Fruit fly (Drosophila melanogaster) whole organism, embryonic: ENCODE measurements around the gene dia.

Experiments
- Awh ChIP-seq: fragments of 200-800 bp; sonication (Bioruptor generic); IDR thresholded peaks from 2 replicates; pipeline ENCODE4, ENCODE4 v1.3.6; 2022; ENCODE audit warnings: missing biosample characterization, missing genetic modification characterization
- B-H1 ChIP-seq: fragments of 200-800 bp; sonication (Bioruptor generic); IDR thresholded peaks from 3 replicates; pipeline ENCODE4 v1.3.6; 2022; ENCODE audit warnings: missing biosample characterization, missing genetic modification characterization
- Bgb ChIP-seq: fragments of 200-800 bp; sonication (Bioruptor generic); IDR thresholded peaks from 2 replicates; pipeline ENCODE4 v1.3.6; 2022; ENCODE audit warnings: missing biosample characterization, missing genetic modification characterization; ENCODE audit not compliant: partially characterized antibody
- Bteb2 ChIP-seq: fragments of 200-800 bp; sonication (Bioruptor generic); optimal IDR thresholded peaks from 2 replicates; lab custom pipeline; 2016; ENCODE audit warnings: missing biosample characterization, missing genetic modification characterization
- CG10366 ChIP-seq: fragments of 200-800 bp; sonication (Bioruptor generic); IDR thresholded peaks from 2 replicates; pipeline ENCODE4 v1.3.6; 2022; ENCODE audit warnings: missing biosample characterization, missing genetic modification characterization
- CG11695 ChIP-seq: fragments of 200-800 bp; sonication (Bioruptor generic); IDR thresholded peaks from 3 replicates; pipeline ENCODE4 v1.3.6; 2022; ENCODE audit warnings: missing biosample characterization, missing genetic modification characterization
- CG13775 ChIP-seq: fragments of 200-800 bp; sonication (Bioruptor generic); optimal IDR thresholded peaks from 3 replicates; lab custom pipeline; 2017; ENCODE audit warnings: missing biosample characterization, mild to moderate bottlenecking, missing genetic modification characterization
- CG16779 ChIP-seq: fragments of 200-800 bp; sonication (Bioruptor generic); IDR thresholded peaks from 2 replicates; pipeline ENCODE4 v1.3.6; 2022; ENCODE audit warnings: missing biosample characterization, missing genetic modification characterization
- CG17186 ChIP-seq: fragments of 200-800 bp; sonication (Bioruptor generic); optimal IDR thresholded peaks from 3 replicates; lab custom pipeline; 2017; ENCODE audit warnings: missing biosample characterization, missing genetic modification reagents, missing genetic modification characterization
- CG18599 ChIP-seq: fragments of 200-800 bp; sonication (Bioruptor generic); optimal IDR thresholded peaks from 3 replicates; lab custom pipeline; 2017; ENCODE audit warnings: missing biosample characterization, missing genetic modification characterization, mild to moderate bottlenecking, moderate library complexity, missing genetic modification reagents
- CG30431 ChIP-seq: fragments of 200-800 bp; sonication (Bioruptor generic); optimal IDR thresholded peaks from 2 replicates; lab custom pipeline; 2017; ENCODE audit warnings: missing biosample characterization, missing genetic modification characterization
- CG4360 ChIP-seq: fragments of 200-800 bp; sonication (Bioruptor generic); IDR thresholded peaks from 2 replicates; pipeline ENCODE4 v1.3.6; 2022; ENCODE audit warnings: missing biosample characterization, missing genetic modification characterization
- CG4404 ChIP-seq: fragments of 200-800 bp; sonication (Bioruptor generic); IDR thresholded peaks from 2 replicates; pipeline ENCODE4 v1.3.6; 2022; ENCODE audit warnings: missing biosample characterization, missing genetic modification characterization
- CG4617 ChIP-seq: fragments of 200-800 bp; sonication (Bioruptor generic); optimal IDR thresholded peaks from 3 replicates; lab custom pipeline; 2016; ENCODE audit warnings: missing biosample characterization, missing genetic modification characterization, borderline replicate concordance
- CG5245 ChIP-seq: fragments of 200-800 bp; sonication (Bioruptor generic); optimal IDR thresholded peaks from 3 replicates; lab custom pipeline; 2016; ENCODE audit warnings: missing biosample characterization, missing genetic modification characterization
- CG7556 ChIP-seq: fragments of 200-800 bp; sonication (Bioruptor generic); optimal IDR thresholded peaks from 2 replicates; lab custom pipeline; 2017; ENCODE audit warnings: missing biosample characterization, mild to moderate bottlenecking, missing genetic modification characterization
- CG7786 ChIP-seq: fragments of 200-800 bp; sonication (Bioruptor generic); optimal IDR thresholded peaks from 2 replicates; lab custom pipeline; 2016; ENCODE audit warnings: missing biosample characterization, missing genetic modification characterization
- CG8290 ChIP-seq, 3 experiments: fragments of 200-800 bp; sonication (Bioruptor generic); optimal IDR thresholded peaks; 2 replicates each; lab custom pipeline; 2016 to 2019; ENCODE audit warnings: missing biosample characterization in 3 of 3, missing genetic modification characterization in 3 of 3, mild to moderate bottlenecking in 2 of 3, moderate library complexity in 1 of 3
- CG9876 ChIP-seq: fragments of 200-800 bp; sonication (Bioruptor generic); optimal IDR thresholded peaks from 2 replicates; lab custom pipeline; 2016; ENCODE audit warnings: missing biosample characterization, missing genetic modification characterization
- Rfx ChIP-seq: fragments of 200-800 bp; sonication (Bioruptor generic); IDR thresholded peaks from 2 replicates; pipeline ENCODE4 v1.3.6; 2022; ENCODE audit warnings: missing biosample characterization, missing genetic modification characterization
- Scr ChIP-seq: fragments of 200-800 bp; sonication (Bioruptor generic); IDR thresholded peaks from 2 replicates; pipeline ENCODE4 v1.3.6; 2022; ENCODE audit warnings: missing biosample characterization, missing genetic modification characterization; ENCODE audit not compliant: partially characterized antibody
- Sox100B ChIP-seq: fragments of 200-800 bp; sonication (Bioruptor generic); optimal IDR thresholded peaks from 3 replicates; lab custom pipeline; 2018; ENCODE audit warnings: missing biosample characterization, mild to moderate bottlenecking, missing genetic modification characterization
- Sox102F ChIP-seq: fragments of 200-800 bp; sonication (Bioruptor generic); optimal IDR thresholded peaks from 2 replicates; lab custom pipeline; 2018; ENCODE audit warnings: missing biosample characterization, mild to moderate bottlenecking, missing genetic modification characterization, moderate library complexity
- Trl ChIP-seq, 3 experiments: fragments of >200 bp in 2 of 3; fragments of 200-800 bp in 1 of 3; sonication (Bioruptor generic) in 1 of 3; optimal IDR thresholded peaks; 2 replicates in 1 of 3; 3 replicates in 2 of 3; lab custom pipeline; 2016 to 2017; ENCODE audit warnings: missing biosample characterization in 1 of 3, missing genetic modification characterization in 1 of 3
- ab ChIP-seq: fragments of 200-800 bp; sonication (Bioruptor generic); optimal IDR thresholded peaks from 2 replicates; lab custom pipeline; 2016; ENCODE audit warnings: missing biosample characterization, missing genetic modification characterization
- bowl ChIP-seq: fragments of 200-800 bp; sonication (Bioruptor generic); IDR thresholded peaks from 2 replicates; pipeline ENCODE4 v1.3.6; 2022; ENCODE audit warnings: missing biosample characterization, missing genetic modification characterization
- chif ChIP-seq, 2 experiments: fragments of 200-800 bp; sonication (Bioruptor generic); optimal IDR thresholded peaks; 3 replicates each; lab custom pipeline; 2016; ENCODE audit warnings: missing biosample characterization in 2 of 2, missing genetic modification characterization in 2 of 2
- corto ChIP-seq: fragments of 200-800 bp; sonication (Bioruptor generic); optimal IDR thresholded peaks from 2 replicates; lab custom pipeline; 2016; ENCODE audit warnings: missing biosample characterization, mild to moderate bottlenecking, missing genetic modification characterization, moderate library complexity
- crol ChIP-seq: fragments of 200-800 bp; sonication (Bioruptor generic); IDR thresholded peaks from 2 replicates; pipeline ENCODE4 v1.3.6; 2022; ENCODE audit warnings: missing biosample characterization, missing genetic modification characterization
- dmrt11E ChIP-seq: fragments of 200-800 bp; sonication (Bioruptor generic); optimal IDR thresholded peaks from 3 replicates; lab custom pipeline; 2018; ENCODE audit warnings: missing biosample characterization, mild to moderate bottlenecking, missing genetic modification characterization, moderate library complexity
- eve ChIP-seq, 2 experiments: fragments of >200 bp; optimal IDR thresholded peaks; 2 replicates each; lab custom pipeline; 2017; ENCODE audit warnings: missing biosample characterization in 2 of 2, missing genetic modification characterization in 2 of 2
- fd3F ChIP-seq: fragments of 200-800 bp; sonication (Bioruptor generic); optimal IDR thresholded peaks from 2 replicates; lab custom pipeline; 2018; ENCODE audit warnings: missing biosample characterization, mild to moderate bottlenecking, missing genetic modification characterization, moderate library complexity
- fd96Cb ChIP-seq: fragments of 200-800 bp; sonication (Bioruptor generic); optimal IDR thresholded peaks from 2 replicates; lab custom pipeline; 2018; ENCODE audit warnings: missing biosample characterization, mild to moderate bottlenecking, missing genetic modification characterization, moderate library complexity
- fu2 ChIP-seq: fragments of 200-800 bp; sonication (Bioruptor generic); optimal IDR thresholded peaks from 2 replicates; lab custom pipeline; 2016; ENCODE audit warnings: missing biosample characterization, missing genetic modification characterization
- gcm ChIP-seq: fragments of 200-800 bp; sonication (Bioruptor generic); optimal IDR thresholded peaks from 2 replicates; lab custom pipeline; 2019; ENCODE audit warnings: missing biosample characterization, mild to moderate bottlenecking, missing genetic modification characterization, moderate library complexity
- gfzf ChIP-seq: fragments of 200-800 bp; sonication (Bioruptor generic); optimal IDR thresholded peaks from 2 replicates; lab custom pipeline; 2016; ENCODE audit warnings: missing biosample characterization, mild to moderate bottlenecking, missing genetic modification characterization, moderate library complexity
- grau ChIP-seq: fragments of 200-800 bp; optimal IDR thresholded peaks from 3 replicates; lab custom pipeline; 2019; ENCODE audit warnings: missing biosample characterization, mild to moderate bottlenecking, missing genetic modification characterization, moderate library complexity
- hbn ChIP-seq: fragments of 200-800 bp; sonication (Bioruptor generic); IDR thresholded peaks from 2 replicates; pipeline ENCODE4 v1.3.6; 2022; ENCODE audit warnings: missing biosample characterization, missing genetic modification characterization; ENCODE audit not compliant: partially characterized antibody
- klu ChIP-seq: fragments of 200-800 bp; sonication (Bioruptor generic); IDR thresholded peaks from 2 replicates; pipeline ENCODE4 v1.3.6; 2022; ENCODE audit warnings: missing biosample characterization, missing genetic modification characterization
- knrl ChIP-seq: fragments of 200-800 bp; sonication (Bioruptor generic); IDR thresholded peaks from 3 replicates; pipeline ENCODE4 v1.3.6; 2022; ENCODE audit warnings: missing biosample characterization, missing genetic modification characterization; ENCODE audit not compliant: partially characterized antibody
- nau ChIP-seq: fragments of 200-800 bp; sonication (Bioruptor generic); optimal IDR thresholded peaks from 3 replicates; lab custom pipeline; 2017; ENCODE audit warnings: missing biosample characterization, mild to moderate bottlenecking, missing genetic modification characterization, missing genetic modification reagents
- nerfin-1 ChIP-seq: fragments of 200-800 bp; sonication (Bioruptor generic); optimal IDR thresholded peaks from 3 replicates; lab custom pipeline; 2019; ENCODE audit warnings: missing biosample characterization, mild to moderate bottlenecking, missing genetic modification characterization, moderate library complexity
- nmo ChIP-seq: fragments of 200-800 bp; sonication (Bioruptor generic); optimal IDR thresholded peaks from 2 replicates; lab custom pipeline; 2018; ENCODE audit warnings: missing biosample characterization, mild to moderate bottlenecking, missing genetic modification characterization, moderate library complexity
- phol ChIP-seq: fragments of 200-800 bp; sonication (Bioruptor generic); optimal IDR thresholded peaks from 3 replicates; lab custom pipeline; 2018; ENCODE audit warnings: missing biosample characterization, mild to moderate bottlenecking, missing genetic modification characterization, moderate library complexity
- pum ChIP-seq: fragments of 200-800 bp; sonication (Bioruptor generic); optimal IDR thresholded peaks from 2 replicates; lab custom pipeline; 2016; ENCODE audit warnings: missing biosample characterization, missing genetic modification characterization
- ro ChIP-seq: fragments of 200-800 bp; sonication (Bioruptor generic); IDR thresholded peaks from 2 replicates; pipeline ENCODE4 v1.3.6; 2022; ENCODE audit warnings: missing biosample characterization, missing genetic modification characterization
- sqz ChIP-seq: fragments of 200-800 bp; sonication (Bioruptor generic); optimal IDR thresholded peaks from 3 replicates; lab custom pipeline; 2018; ENCODE audit warnings: missing biosample characterization, mild to moderate bottlenecking, missing genetic modification characterization
- trh ChIP-seq: fragments of 200-800 bp; sonication (Bioruptor generic); optimal IDR thresholded peaks from 2 replicates; lab custom pipeline; 2016; ENCODE audit warnings: missing biosample characterization, missing genetic modification characterization
- twi ChIP-seq: fragments of 200-800 bp; optimal IDR thresholded peaks from 2 replicates; lab custom pipeline; 2019; ENCODE audit warnings: missing biosample characterization, mild to moderate bottlenecking, missing genetic modification characterization, moderate library complexity

The dia gene

DNA sequence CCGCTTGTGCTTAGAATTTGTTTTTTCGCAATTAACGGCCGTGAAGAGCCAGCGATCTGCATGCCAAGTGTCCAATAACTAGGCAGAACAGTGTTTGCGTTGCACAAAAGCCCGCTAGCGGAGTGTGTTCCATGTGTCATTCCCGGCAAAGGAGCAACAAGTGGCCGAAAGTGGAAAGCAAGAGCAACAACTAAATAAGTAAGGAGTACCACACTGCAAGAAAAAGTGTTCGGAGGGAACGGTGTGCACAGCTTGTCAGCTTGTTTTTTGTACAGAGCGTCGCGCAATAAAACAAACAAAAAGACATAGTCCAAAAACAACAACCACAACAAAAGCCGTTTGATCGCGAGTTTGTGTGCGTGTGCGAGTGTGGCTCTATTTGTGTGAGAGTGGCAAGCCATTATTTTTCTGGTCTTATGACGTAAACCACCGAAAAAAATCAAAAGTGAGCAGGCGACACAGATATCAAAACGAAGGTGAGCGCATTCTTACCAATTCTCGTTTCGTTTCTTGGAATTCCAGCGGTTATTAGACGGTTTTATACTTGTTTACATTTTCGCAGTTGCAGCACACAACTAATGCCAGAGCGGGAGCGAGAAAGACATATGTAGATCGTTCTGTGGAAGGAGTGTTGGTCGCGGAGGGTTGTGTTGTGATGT is 373 bp downstream of the dia start (continued):
- TF ChIP-seq twi (tag; lab: Kevin White, UChicago) = no peak
- no peak for TF ChIP-seq fd3F (GFP tag; lab: Kevin White, UChicago)
- TF ChIP-seq Awh (GFP tag; lab: Robert Waterston, UW) = 0 out of 2 replicates have a peak, but pooled peaks have one; percentile 42
- no peak for TF ChIP-seq corto (GFP tag; lab: Kevin White, UChicago)
- peak in 1 of 2 experiments; percentile 31 for TF ChIP-seq Trl (optimal IDR thresholded peaks at IDR 0.05; lab: Kevin White, UChicago)
- TF ChIP-seq Trl (GFP tag; optimal IDR thresholded peaks at IDR 0.05; lab: Kevin White, UChicago) = no peak
- no peak for TF ChIP-seq CG4404
- TF ChIP-seq bowl (GFP tag; lab: Robert Waterston, UW) = no peak
- TF ChIP-seq nmo (GFP tag; lab: Kevin White, UChicago) = no peak
- TF ChIP-seq knrl (GFP tag; lab: Robert Waterston, UW) = no peak
- no peak for TF ChIP-seq CG8290 (GFP tag; optimal IDR thresholded peaks at IDR 0.05; lab: Kevin White, UChicago)
- no peak for TF ChIP-seq CG8290 (tag; optimal IDR thresholded peaks at IDR 0.05; lab: Kevin White, UChicago)
- no peak for TF ChIP-seq Scr (GFP tag; lab: Robert Waterston, UW)
- TF ChIP-seq grau = no peak
- TF ChIP-seq gfzf = peak; percentile 26
- TF ChIP-seq phol (tag; lab: Kevin White, UChicago) = no peak
- no peak for TF ChIP-seq fu2 (GFP tag; lab: Kevin White, UChicago)
- TF ChIP-seq CG7556 (GFP tag; lab: Kevin White, UChicago) = no peak
- no peak for TF ChIP-seq CG16779
- no peak for TF ChIP-seq gcm (GFP tag; lab: Kevin White, UChicago)
- peak; percentile 36 for TF ChIP-seq Rfx (GFP tag; lab: Robert Waterston, UW)
- no peak for TF ChIP-seq CG17186 (GFP tag; lab: Kevin White, UChicago)
- TF ChIP-seq klu (GFP tag; lab: Robert Waterston, UW) = no peak
- peak; percentile 76 for TF ChIP-seq CG4360 (GFP tag; lab: Robert Waterston, UW)
- TF ChIP-seq sqz = peak; percentile 61
- no peak for TF ChIP-seq eve (GFP tag; optimal IDR thresholded peaks at IDR 0.05; lab: Kevin White, UChicago)
- TF ChIP-seq ro (GFP tag; lab: Robert Waterston, UW) = no peak
- TF ChIP-seq CG11695 (GFP tag; lab: Robert Waterston, UW) = no peak
- TF ChIP-seq ab (GFP tag; lab: Kevin White, UChicago) = no peak
- no peak for TF ChIP-seq pum (GFP tag; lab: Kevin White, UChicago)
- TF ChIP-seq dmrt11E = no peak
- TF ChIP-seq nau (GFP tag; lab: Kevin White, UChicago) = no peak
- peak in 1 of 2 experiments; percentile 3 for TF ChIP-seq chif (GFP tag; optimal IDR thresholded peaks at IDR 0.05; lab: Kevin White, UChicago)
- TF ChIP-seq Bgb (GFP tag; lab: Robert Waterston, UW) = peak; percentile 44
- TF ChIP-seq Bteb2 (GFP tag; lab: Kevin White, UChicago) = no peak
- TF ChIP-seq trh (GFP tag; lab: Kevin White, UChicago) = no peak
- TF ChIP-seq hbn (GFP tag; lab: Robert Waterston, UW) = no peak
- no peak for TF ChIP-seq CG5245 (GFP tag; lab: Kevin White, UChicago)
- no peak for TF ChIP-seq CG9876 (GFP tag; lab: Kevin White, UChicago)
- TF ChIP-seq CG7786 (GFP tag; lab: Kevin White, UChicago) = no peak
- TF ChIP-seq nerfin-1 (tag; lab: Kevin White, UChicago) = no peak
- no peak for TF ChIP-seq CG30431 (GFP tag; lab: Kevin White, UChicago)
- TF ChIP-seq Sox100B (GFP tag; lab: Kevin White, UChicago) = no peak
- TF ChIP-seq crol = no peak
- no peak for TF ChIP-seq CG13775 (GFP tag; lab: Kevin White, UChicago)
- TF ChIP-seq CG18599 = peak; percentile 25
- no peak; the same call in 2 of the 3 replicates for TF ChIP-seq B-H1 (GFP tag; lab: Robert Waterston, UW)
- TF ChIP-seq CG10366 (GFP tag; lab: Robert Waterston, UW) = 0 out of 2 replicates have a peak, but pooled peaks have one; percentile 10
- no peak for TF ChIP-seq Sox102F
- no peak for TF ChIP-seq fd96Cb (tag; lab: Kevin White, UChicago)
- TF ChIP-seq CG4617 (GFP tag; lab: Kevin White, UChicago) = no peak
